Worm (Caenorhabditis elegans): ENCODE results near the gene B0238.12.

DNA sequence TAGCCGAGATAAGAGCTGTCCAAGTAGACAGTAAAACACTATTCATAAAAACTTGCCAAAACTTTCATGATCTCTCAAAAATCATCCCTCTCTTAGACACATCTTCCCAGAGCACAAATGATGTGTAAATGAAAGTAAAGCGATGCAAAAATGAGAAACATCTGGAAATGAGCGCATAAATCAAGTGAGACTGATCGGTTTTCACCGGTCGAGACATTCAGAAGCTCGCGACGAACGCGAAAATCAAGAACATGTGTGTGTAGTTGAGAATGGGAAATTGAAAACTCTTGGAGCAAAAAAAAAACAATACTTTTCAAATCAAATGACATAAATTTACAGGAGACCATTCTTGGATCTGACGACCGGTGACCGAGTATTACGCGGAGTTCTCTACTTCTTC is 38.7 kb downstream of the B0238.12 start:
- TF ChIP-seq die-1 (tag; optimal IDR thresholded peaks at IDR 0.05) = no peak
- TF ChIP-seq ztf-26 (tag; optimal IDR thresholded peaks at IDR 0.05) = no peak
- TF ChIP-seq K11D2.4 (GFP tag; IDR thresholded peaks at IDR 0.05) = no peak
- no peak for TF ChIP-seq madf-10 (tag; optimal IDR thresholded peaks at IDR 0.05)
- no peak for TF ChIP-seq ets-4 (GFP tag; optimal IDR thresholded peaks at IDR 0.05)
- no peak for TF ChIP-seq nhr-90 (tag; optimal IDR thresholded peaks at IDR 0.05)
- TF ChIP-seq ztf-18 (tag; optimal IDR thresholded peaks at IDR 0.05) = no peak
- TF ChIP-seq hlh-12 (tag; optimal IDR thresholded peaks at IDR 0.05) = no peak
